Fruit fly (Drosophila melanogaster) whole organism, wandering third instar larva: ENCODE measurements around the gene pyd.

Experiments
- CG32264 ChIP-seq: fragments of 200-800 bp; sonication (Bioruptor generic); optimal IDR thresholded peaks from 2 replicates; lab custom pipeline; 2016; ENCODE audit warnings: missing biosample characterization, missing genetic modification characterization
- CG9705 ChIP-seq: fragments of 200-800 bp; sonication (Bioruptor generic); optimal IDR thresholded peaks from 2 replicates; lab custom pipeline; 2018; ENCODE audit warnings: missing biosample characterization, mild to moderate bottlenecking, missing genetic modification characterization
- CrebA ChIP-seq: fragments of 200-800 bp; sonication (Bioruptor generic); optimal IDR thresholded peaks from 2 replicates; lab custom pipeline; 2016; ENCODE audit warnings: missing biosample characterization, mild to moderate bottlenecking, missing genetic modification characterization, borderline replicate concordance
- Dfd ChIP-seq: fragments of >200 bp; optimal IDR thresholded peaks from 2 replicates; lab custom pipeline; 2017; ENCODE audit warnings: missing biosample characterization, missing genetic modification characterization
- Dif ChIP-seq: fragments of 200-275, 200-300 bp; sonication (Bioruptor generic); optimal IDR thresholded peaks from 2 replicates; lab custom pipeline; 2018; ENCODE audit warnings: missing biosample characterization, missing genetic modification characterization; ENCODE audit not compliant: partially characterized antibody
- GATAd ChIP-seq: sonication (Bioruptor generic); optimal IDR thresholded peaks from 2 replicates; lab custom pipeline; 2016; ENCODE audit warnings: missing biosample characterization, missing genetic modification characterization
- HLH106 ChIP-seq: fragments of 200-800 bp; optimal IDR thresholded peaks from 3 replicates; lab custom pipeline; 2019; ENCODE audit warnings: missing biosample characterization, mild to moderate bottlenecking, missing genetic modification characterization, moderate library complexity
- Hnf4 ChIP-seq: fragments of 200-800 bp; sonication (Bioruptor generic); optimal IDR thresholded peaks from 2 replicates; lab custom pipeline; 2016; ENCODE audit warnings: missing biosample characterization, mild to moderate bottlenecking, missing genetic modification characterization
- Hr78 ChIP-seq: fragments of >200 bp; optimal IDR thresholded peaks from 2 replicates; lab custom pipeline; 2017; ENCODE audit warnings: missing biosample characterization, missing genetic modification characterization
- Hr83 ChIP-seq: fragments of 200-300 bp; sonication (Bioruptor generic); optimal IDR thresholded peaks from 2 replicates; lab custom pipeline; 2016; ENCODE audit warnings: missing biosample characterization, mild to moderate bottlenecking, missing genetic modification characterization, moderate library complexity; ENCODE audit not compliant: poor library complexity, severe bottlenecking
- Jra ChIP-seq: sonication (Bioruptor generic); optimal IDR thresholded peaks from 2 replicates; lab custom pipeline; 2016; ENCODE audit warnings: missing biosample characterization, missing genetic modification characterization
- Mio ChIP-seq: sonication (Bioruptor generic); optimal IDR thresholded peaks from 2 replicates; lab custom pipeline; 2016; ENCODE audit warnings: missing biosample characterization, missing genetic modification characterization
- N ChIP-seq: fragments of >200 bp; optimal IDR thresholded peaks from 2 replicates; lab custom pipeline; 2018; ENCODE audit warnings: missing biosample characterization, missing external identifiers, missing genetic modification characterization
- OdsH ChIP-seq: fragments of 200-800 bp; sonication (Bioruptor generic); optimal IDR thresholded peaks from 2 replicates; lab custom pipeline; 2016; ENCODE audit warnings: missing biosample characterization, mild to moderate bottlenecking, missing genetic modification characterization
- Rel ChIP-seq, 2 experiments: fragments of 200-800 bp; sonication (Bioruptor generic) in 1 of 2; optimal IDR thresholded peaks; 2 replicates in 1 of 2; 3 replicates in 1 of 2; lab custom pipeline; 2016 to 2019; ENCODE audit warnings: mild to moderate bottlenecking in 2 of 2, missing biosample characterization in 2 of 2, missing genetic modification characterization in 2 of 2, moderate library complexity in 1 of 2
- Sp1 ChIP-seq: fragments of 200-800 bp; sonication (Bioruptor generic); optimal IDR thresholded peaks from 3 replicates; lab custom pipeline; 2019; ENCODE audit warnings: missing biosample characterization, mild to moderate bottlenecking, missing genetic modification characterization, moderate library complexity
- Vsx2 ChIP-seq: fragments of 200-300, 225-300 bp; sonication (Bioruptor generic); optimal IDR thresholded peaks from 2 replicates; lab custom pipeline; 2018; ENCODE audit warnings: missing biosample characterization, missing genetic modification characterization; ENCODE audit not compliant: partially characterized antibody
- br ChIP-seq: fragments of 200-800 bp; sonication (Bioruptor generic); optimal IDR thresholded peaks from 2 replicates; lab custom pipeline; 2016; ENCODE audit warnings: missing biosample characterization, missing genetic modification characterization
- brk ChIP-seq: fragments of 200-800 bp; sonication (Bioruptor generic); optimal IDR thresholded peaks from 2 replicates; lab custom pipeline; 2016; ENCODE audit warnings: missing biosample characterization, mild to moderate bottlenecking, missing genetic modification characterization
- dl ChIP-seq, 2 experiments: fragments of 175-275, 200-275 bp in 1 of 2; fragments of 200-275 bp in 1 of 2; sonication (Bioruptor generic); optimal IDR thresholded peaks; lab custom pipeline; 2018; ENCODE audit warnings: mild to moderate bottlenecking in 2 of 2, missing biosample characterization in 2 of 2, missing genetic modification characterization in 2 of 2, moderate library complexity in 2 of 2; ENCODE audit not compliant: partially characterized antibody in 2 of 2, insufficient read depth in 1 of 2
- dmrt93B ChIP-seq: fragments of 200-800 bp; sonication (Bioruptor generic); optimal IDR thresholded peaks from 2 replicates; lab custom pipeline; 2018; ENCODE audit warnings: missing biosample characterization, mild to moderate bottlenecking, missing genetic modification characterization
- dsf ChIP-seq: sonication (Bioruptor generic); optimal IDR thresholded peaks from 2 replicates; lab custom pipeline; 2016; ENCODE audit warnings: missing biosample characterization, missing genetic modification characterization, borderline replicate concordance
- foxo ChIP-seq, 2 experiments: fragments of 200-800 bp; sonication (Bioruptor generic); optimal IDR thresholded peaks; 2 replicates in 1 of 2; 3 replicates in 1 of 2; lab custom pipeline; 2016 to 2017; ENCODE audit warnings: missing biosample characterization in 2 of 2, missing genetic modification characterization in 2 of 2
- fru ChIP-seq: fragments of 200-800 bp; sonication (Bioruptor generic); optimal IDR thresholded peaks from 3 replicates; lab custom pipeline; 2016; ENCODE audit warnings: missing biosample characterization, mild to moderate bottlenecking, missing genetic modification characterization
- h ChIP-seq: fragments of 200-800 bp; sonication (Bioruptor generic); optimal IDR thresholded peaks from 3 replicates; lab custom pipeline; 2016; ENCODE audit warnings: missing biosample characterization, mild to moderate bottlenecking, missing genetic modification characterization
- jim ChIP-seq: fragments of 175-275, 200-325 bp; sonication (Bioruptor generic); optimal IDR thresholded peaks from 2 replicates; lab custom pipeline; 2016; ENCODE audit warnings: missing biosample characterization, mild to moderate bottlenecking, missing genetic modification characterization
- pan ChIP-seq: fragments of >200 bp; optimal IDR thresholded peaks from 2 replicates; lab custom pipeline; 2017
- psq ChIP-seq: fragments of 200-800 bp; sonication (Bioruptor generic); optimal IDR thresholded peaks from 3 replicates; lab custom pipeline; 2017; ENCODE audit warnings: missing biosample characterization, mild to moderate bottlenecking, missing genetic modification characterization, moderate library complexity
- rgr ChIP-seq: fragments of 200-800 bp; sonication (Bioruptor generic); optimal IDR thresholded peaks from 3 replicates; lab custom pipeline; 2016; ENCODE audit warnings: missing biosample characterization, mild to moderate bottlenecking, missing genetic modification characterization
- sage ChIP-seq: fragments of 200-800 bp; sonication (Bioruptor generic); optimal IDR thresholded peaks from 2 replicates; lab custom pipeline; 2016; ENCODE audit warnings: missing biosample characterization, mild to moderate bottlenecking, missing genetic modification characterization
- sv ChIP-seq: fragments of 200-800 bp; sonication (Bioruptor generic); optimal IDR thresholded peaks from 3 replicates; lab custom pipeline; 2016; ENCODE audit warnings: missing biosample characterization, missing genetic modification characterization
- tai ChIP-seq: sonication (Bioruptor generic); optimal IDR thresholded peaks from 2 replicates; lab custom pipeline; 2016; ENCODE audit warnings: missing biosample characterization, missing genetic modification characterization
- usp ChIP-seq: fragments of >200 bp; optimal IDR thresholded peaks from 2 replicates; lab custom pipeline; 2017; ENCODE audit warnings: missing biosample characterization, missing genetic modification characterization
- woc ChIP-seq: sonication (Bioruptor generic); optimal IDR thresholded peaks from 2 replicates; lab custom pipeline; 2016; ENCODE audit warnings: missing biosample characterization, mild to moderate bottlenecking, missing genetic modification characterization

pyd gene

DNA sequence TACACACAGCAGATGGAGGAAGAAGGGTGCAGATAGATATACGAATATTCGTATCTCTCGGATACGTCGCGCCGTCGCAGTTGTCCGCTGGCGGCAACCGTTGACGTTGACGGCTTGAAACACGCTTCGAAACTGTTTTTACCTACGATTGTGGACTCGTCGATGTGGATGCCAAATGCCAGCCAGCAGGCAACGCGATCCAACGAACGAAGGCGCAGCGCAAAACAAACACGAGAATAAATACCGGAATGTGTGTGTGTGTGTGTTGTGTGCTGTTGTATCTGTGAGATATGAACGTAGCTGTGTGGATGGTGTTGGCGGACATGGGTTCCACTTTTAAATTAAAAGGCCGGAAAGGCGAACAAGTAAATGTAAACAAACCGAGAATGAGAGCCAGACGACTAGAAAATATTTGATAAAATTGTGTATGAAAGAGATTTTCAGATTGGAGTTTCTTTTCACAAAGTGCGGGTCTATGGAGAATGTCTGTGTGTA, 85.5 kb downstream of the pyd start:
- peak; percentile 35 for TF ChIP-seq Hnf4 (GFP tag; lab: Kevin White, UChicago)
- peak; percentile 24 for TF ChIP-seq Jra
- peak; percentile 35 for TF ChIP-seq sv (GFP tag; lab: Kevin White, UChicago)
- TF ChIP-seq tai (GFP tag; lab: Kevin White, UChicago), result peak; percentile 20
- no peak for TF ChIP-seq woc (GFP tag; lab: Kevin White, UChicago)
- TF ChIP-seq h, result peak; percentile 62
- TF ChIP-seq sage, result peak; percentile 55
- TF ChIP-seq br (GFP tag; lab: Kevin White, UChicago), result peak; percentile 52
- peak; percentile 50 for TF ChIP-seq Vsx2
- no peak for TF ChIP-seq pan
- TF ChIP-seq CrebA (GFP tag; lab: Kevin White, UChicago), result peak; percentile 81
- no peak for TF ChIP-seq Dfd (GFP tag; lab: Kevin White, UChicago)
- TF ChIP-seq GATAd (GFP tag; lab: Kevin White, UChicago), result no peak
- peak; percentile 20 for TF ChIP-seq fru (GFP tag; lab: Kevin White, UChicago)
- TF ChIP-seq CG9705, result no peak
- TF ChIP-seq jim, result peak; percentile 11
- TF ChIP-seq Rel (GFP tag; optimal IDR thresholded peaks at IDR 0.05; lab: Kevin White, UChicago), result peak; percentile 28
- peak; percentile 21 for TF ChIP-seq Rel (tag; optimal IDR thresholded peaks at IDR 0.05; lab: Kevin White, UChicago)
- peak; percentile 27 for TF ChIP-seq CG32264
- TF ChIP-seq OdsH (GFP tag; lab: Kevin White, UChicago), result peak; percentile 41
- peak; percentile 42 for TF ChIP-seq Sp1
- TF ChIP-seq psq (GFP tag; lab: Kevin White, UChicago), result peak; percentile 94
- TF ChIP-seq foxo (GFP tag; optimal IDR thresholded peaks at IDR 0.05; lab: Kevin White, UChicago), result peak in 1 of 2 experiments; percentile 40
- peak; percentile 53 for TF ChIP-seq Dif (GFP tag; lab: Kevin White, UChicago)
- TF ChIP-seq rgr (GFP tag; lab: Kevin White, UChicago), result peak; percentile 53
- TF ChIP-seq usp (GFP tag; lab: Kevin White, UChicago), result no peak
- TF ChIP-seq Hr83, result peak; percentile 90
- TF ChIP-seq, all 38 proteins: peak for 20

DNA sequence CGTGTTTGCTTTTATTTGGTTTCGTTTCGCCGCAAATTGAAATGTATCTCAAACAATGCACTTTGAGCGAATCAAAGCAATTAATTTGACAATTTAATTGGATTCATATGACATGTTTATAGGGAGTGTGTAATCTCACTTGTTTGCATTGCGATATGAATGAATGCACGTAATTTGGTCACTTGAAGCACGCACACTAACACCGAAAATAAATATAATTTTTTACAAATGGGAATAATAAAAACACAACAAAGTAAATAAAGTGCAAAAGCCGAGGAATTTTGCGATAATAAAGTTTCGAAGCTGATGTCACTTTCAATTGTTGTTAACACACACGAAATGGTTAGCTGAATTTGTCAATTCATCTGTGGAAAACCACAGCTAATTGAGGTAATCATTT, 86.7 kb downstream of the pyd start:
- TF ChIP-seq Dif (GFP tag; lab: Kevin White, UChicago) (no peak), brk (GFP tag; lab: Kevin White, UChicago) (no peak), CG32264 (peak; percentile 8), Hnf4 (GFP tag; lab: Kevin White, UChicago) (peak; percentile 13), sage (peak; percentile 40), HLH106 (tag; lab: Kevin White, UChicago) (no peak), dl (GFP tag; optimal IDR thresholded peaks at IDR 0.05; lab: Kevin White, UChicago; ENCODE audit: insufficient read depth in 1 of 2, partially characterized antibody in 2 of 2) (no peak), Rel (GFP tag; optimal IDR thresholded peaks at IDR 0.05; lab: Kevin White, UChicago) (no peak), Rel (tag; optimal IDR thresholded peaks at IDR 0.05; lab: Kevin White, UChicago) (no peak), rgr (GFP tag; lab: Kevin White, UChicago) (no peak), h (no peak), N (no peak), dsf (GFP tag; lab: Kevin White, UChicago) (no peak), Mio (no peak), psq (GFP tag; lab: Kevin White, UChicago) (no peak), Vsx2 (no peak), CrebA (GFP tag; lab: Kevin White, UChicago) (no peak), tai (GFP tag; lab: Kevin White, UChicago) (peak; percentile 27), Hr78 (GFP tag; lab: Kevin White, UChicago) (no peak), CG9705 (no peak), OdsH (GFP tag; lab: Kevin White, UChicago) (no peak)
- TF ChIP-seq, all 38 proteins: peak for 4

DNA sequence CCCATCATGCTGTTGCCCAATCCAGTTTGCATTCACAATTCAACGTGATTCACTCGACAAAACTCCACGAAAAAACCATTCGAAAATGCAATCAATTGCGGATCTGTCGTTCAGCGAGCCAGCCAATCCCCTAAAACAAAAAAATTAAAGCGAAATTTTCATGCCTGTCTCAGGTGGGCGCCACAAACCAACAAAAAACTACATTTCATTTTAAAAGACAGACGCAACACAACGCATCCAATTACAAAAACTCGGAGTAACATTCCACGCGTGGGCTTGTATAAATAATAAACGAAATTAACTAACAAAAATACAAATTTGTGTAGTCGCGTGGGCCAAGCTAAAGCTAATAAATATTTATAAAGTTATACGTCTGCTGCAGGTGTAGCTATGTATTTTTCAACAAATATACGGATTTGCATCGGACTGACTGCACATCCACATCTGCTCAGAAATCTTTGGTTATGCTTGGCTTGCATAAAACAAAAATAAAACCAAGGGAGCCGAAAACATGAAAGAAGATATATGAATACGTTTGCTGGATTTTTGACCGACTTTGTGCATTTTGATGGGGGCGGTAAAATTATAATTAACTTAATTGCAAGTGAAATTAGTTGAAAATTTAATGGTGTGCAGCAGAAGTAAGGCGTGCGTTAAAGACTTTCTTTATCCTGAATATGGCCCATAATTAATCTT, 87.6 kb downstream of the pyd start:
- TF ChIP-seq Jra (no peak), N (no peak), Dif (GFP tag; lab: Kevin White, UChicago) (no peak), h (no peak), Dfd (GFP tag; lab: Kevin White, UChicago) (no peak), Hnf4 (GFP tag; lab: Kevin White, UChicago) (no peak), tai (GFP tag; lab: Kevin White, UChicago) (no peak), Mio (no peak), br (GFP tag; lab: Kevin White, UChicago) (no peak), dl (GFP tag; optimal IDR thresholded peaks at IDR 0.05; lab: Kevin White, UChicago; ENCODE audit: insufficient read depth in 1 of 2, partially characterized antibody in 2 of 2) (no peak), dmrt93B (GFP tag; lab: Kevin White, UChicago) (no peak), Hr78 (GFP tag; lab: Kevin White, UChicago) (no peak), GATAd (GFP tag; lab: Kevin White, UChicago) (no peak)
